Worm (Caenorhabditis elegans): ENCODE results near the gene pudl-2.

- TF ChIP-seq ham-2 (GFP tag; optimal IDR thresholded peaks at IDR 0.05) = no peak
- no peak for TF ChIP-seq zip-8 (tag; optimal IDR thresholded peaks at IDR 0.05)
- TF ChIP-seq snpc-4 (tag; optimal IDR thresholded peaks at IDR 0.05) = no peak
- TF ChIP-seq nhr-237 (tag; optimal IDR thresholded peaks at IDR 0.05) = no peak
- no peak for TF ChIP-seq blmp-1 (tag; optimal IDR thresholded peaks at IDR 0.05)
- no peak for TF ChIP-seq unc-62 (GFP tag; optimal IDR thresholded peaks at IDR 0.05)
- no peak for TF ChIP-seq pha-4 (tag; optimal IDR thresholded peaks at IDR 0.05)
- no peak for TF ChIP-seq sem-2 (GFP tag; optimal IDR thresholded peaks at IDR 0.05)
- no peak for TF ChIP-seq nhr-12 (tag; optimal IDR thresholded peaks at IDR 0.05)
Measured at ce11 chrIV:2855056-2855752, 20.6 kb downstream of the pudl-2 start.

Measured in whole organism, mixed stage, embryonic.